Worm (Caenorhabditis elegans) whole organism, early embryonic: ENCODE data around the gene srw-51.

Experiments used
- aly-1 ChIP-seq: sonication (generic microtip); optimal IDR thresholded peaks from 2 replicates; lab custom pipeline; 2016; ENCODE audit warnings: missing genetic modification characterization, missing compliant biosample characterization
- scrt-1 ChIP-seq: fragments of 200-800 bp; sonication (Bioruptor generic); IDR thresholded peaks from 2 replicates; pipeline ENCODE4 v1.3.6; 2022; ENCODE audit warnings: missing genetic modification characterization, missing compliant biosample characterization

ce11 chrV:17151292-17151691 is 19.4 kb downstream of the srw-51 start:
- TF ChIP-seq scrt-1 (GFP tag; lab: Robert Waterston, UW) (no peak), aly-1 (tag; lab: Kevin White, UChicago) (no peak)
